Fruit fly (Drosophila melanogaster): Measurements from ENCODE around the gene MnM.

MnM gene

dm6 chr3L:3197464-3197863 lies 19.1 kb upstream of the MnM start, which contains the start of gene CG14966:
Gene CG14966 (minus strand): TSS chr3L:3197631.
- TF ChIP-seq klu (GFP tag; IDR thresholded peaks at IDR 0.05) (no peak), HLHmδ (GFP tag; optimal IDR thresholded peaks at IDR 0.05) (no peak), PHDP (tag; optimal IDR thresholded peaks at IDR 0.05) (peak; percentile 1), sna (GFP tag; IDR thresholded peaks at IDR 0.05; ENCODE audit: partially characterized antibody) (peak; percentile 94), CoRest (tag; optimal IDR thresholded peaks at IDR 0.05) (peak; percentile 45), Ravus (GFP tag; IDR thresholded peaks at IDR 0.05) (no peak), CG11560 (tag; IDR thresholded peaks at IDR 0.05) (0 out of 3 replicates have a peak, but pooled peaks have one; percentile 42), sob (GFP tag; IDR thresholded peaks at IDR 0.05) (0 out of 2 replicates have a peak, but pooled peaks have one; percentile 38), CG34224 (GFP tag; IDR thresholded peaks at IDR 0.05; ENCODE audit: partially characterized antibody) (peak; percentile 90), wek (GFP tag; optimal IDR thresholded peaks at IDR 0.05) (no peak), CG12744 (GFP tag; optimal IDR thresholded peaks at IDR 0.05) (no peak), ap (GFP tag; IDR thresholded peaks at IDR 0.05) (no peak), ind (GFP tag; optimal IDR thresholded peaks at IDR 0.05) (peak; percentile 19), CG12659 (GFP tag; optimal IDR thresholded peaks at IDR 0.05) (peak; percentile 62), trem (tag; optimal IDR thresholded peaks at IDR 0.05) (peak; percentile 76), NC2β (GFP tag; optimal IDR thresholded peaks at IDR 0.05) (peak; percentile 11), mam (GFP tag; optimal IDR thresholded peaks at IDR 0.05) (peak; percentile 62), nau (GFP tag; optimal IDR thresholded peaks at IDR 0.05) (no peak), kah (GFP tag; optimal IDR thresholded peaks at IDR 0.05) (peak; percentile 15), CG31441 (GFP tag; IDR thresholded peaks at IDR 0.05) (no peak), CG3065 (GFP tag; optimal IDR thresholded peaks at IDR 0.05) (no peak), inv (GFP tag; IDR thresholded peaks at IDR 0.05; ENCODE audit: partially characterized antibody) (peak; percentile 78), nom (GFP tag; optimal IDR thresholded peaks at IDR 0.05) (peak; percentile 33), lbe (GFP tag; optimal IDR thresholded peaks at IDR 0.05) (peak; percentile 17), dpn (GFP tag; optimal IDR thresholded peaks at IDR 0.05) (peak; percentile 20 to 48), knrl (GFP tag; IDR thresholded peaks at IDR 0.05; ENCODE audit: partially characterized antibody) (peak; percentile 88), tio (GFP tag; optimal IDR thresholded peaks at IDR 0.05) (no peak), tna (GFP tag; IDR thresholded peaks at IDR 0.05; ENCODE audit: partially characterized antibody) (peak; percentile 51; the same call in 1 of the 2 replicates), hb (GFP tag; IDR thresholded peaks at IDR 0.05; ENCODE audit: partially characterized antibody) (peak; percentile 78; the same call in 2 of the 3 replicates), Stat92E (GFP tag; optimal IDR thresholded peaks at IDR 0.05) (peak in 1 of 3 experiments; percentile 80), CG11695 (GFP tag; IDR thresholded peaks at IDR 0.05) (no peak), CG14710 (tag; optimal IDR thresholded peaks at IDR 0.05) (peak; percentile 57), Antp (GFP tag; optimal IDR thresholded peaks at IDR 0.05) (peak; percentile 22), CG9817 (tag; optimal IDR thresholded peaks at IDR 0.05) (peak; percentile 6), CG9797 (GFP tag; optimal IDR thresholded peaks at IDR 0.05) (peak; percentile 35), CG6654 (GFP tag; optimal IDR thresholded peaks at IDR 0.05) (no peak), nmo (GFP tag; optimal IDR thresholded peaks at IDR 0.05) (peak; percentile 43), zen (tag; optimal IDR thresholded peaks at IDR 0.05) (no peak), TFAM (GFP tag; optimal IDR thresholded peaks at IDR 0.05) (no peak), CG12391 (tag; optimal IDR thresholded peaks at IDR 0.05) (peak; percentile 33), chif (GFP tag; optimal IDR thresholded peaks at IDR 0.05) (peak in 1 of 2 experiments; percentile 11), CG17802 (tag; optimal IDR thresholded peaks at IDR 0.05) (no peak), Bgb (GFP tag; IDR thresholded peaks at IDR 0.05; ENCODE audit: partially characterized antibody) (peak; percentile 96), br (optimal IDR thresholded peaks at IDR 0.05) (no peak), Dll (GFP tag; IDR thresholded peaks at IDR 0.05; ENCODE audit: partially characterized antibody) (peak; percentile 91), MBD-R2 (GFP tag; IDR thresholded peaks at IDR 0.05) (peak; percentile 97), CG10147 (GFP tag; optimal IDR thresholded peaks at IDR 0.05) (peak; percentile 5), CG10543 (GFP tag; optimal IDR thresholded peaks at IDR 0.05) (peak; percentile 13), tin (GFP tag; optimal IDR thresholded peaks at IDR 0.05) (peak; percentile 39)
